Fruit fly (Drosophila melanogaster): ENCODE measurements around the gene CG43725.

Gene CG43725

dm6 chr2L:11119966-11120517 is 44.7 kb downstream of the CG43725 start, which contains the start of gene CG6230 (continued):
- TF ChIP-seq bbx (GFP tag; IDR thresholded peaks at IDR 0.05; ENCODE audit: partially characterized antibody) (peak; percentile 73), CG2116 (GFP tag; optimal IDR thresholded peaks at IDR 0.05) (peak; percentile 86), tna (GFP tag; IDR thresholded peaks at IDR 0.05; ENCODE audit: partially characterized antibody) (0 out of 2 replicates have a peak, but pooled peaks have one; percentile 37), trem (tag; optimal IDR thresholded peaks at IDR 0.05) (peak; percentile 24), NK7.1 (GFP tag; optimal IDR thresholded peaks at IDR 0.05) (no peak), ato (GFP tag; IDR thresholded peaks at IDR 0.05; ENCODE audit: partially characterized antibody) (peak; percentile 64), p53 (GFP tag; optimal IDR thresholded peaks at IDR 0.05) (no peak), CG10565 (GFP tag; optimal IDR thresholded peaks at IDR 0.05) (no peak), Sry-δ (GFP tag; optimal IDR thresholded peaks at IDR 0.05) (peak; percentile 61), hb (GFP tag; IDR thresholded peaks at IDR 0.05; ENCODE audit: partially characterized antibody) (no peak), Fer2 (tag; optimal IDR thresholded peaks at IDR 0.05) (no peak), MBD-R2 (GFP tag; IDR thresholded peaks at IDR 0.05) (peak; percentile 88), ewg (GFP tag; optimal IDR thresholded peaks at IDR 0.05) (no peak), Hey (tag; optimal IDR thresholded peaks at IDR 0.05) (no peak), az2 (GFP tag; optimal IDR thresholded peaks at IDR 0.05) (no peak), ci (GFP tag; IDR thresholded peaks at IDR 0.05) (peak; percentile 30; the same call in 1 of the 3 replicates), Side (GFP tag; optimal IDR thresholded peaks at IDR 0.05) (no peak), gce (GFP tag; IDR thresholded peaks at IDR 0.05) (no peak), pzg (GFP tag; optimal IDR thresholded peaks at IDR 0.05) (peak; percentile 54), CG34376 (GFP tag; optimal IDR thresholded peaks at IDR 0.05) (no peak), Dfd (GFP tag; optimal IDR thresholded peaks at IDR 0.05) (no peak), CG11398 (GFP tag; optimal IDR thresholded peaks at IDR 0.05) (no peak), sens (GFP tag) (peak; percentile 27), Dip2 (GFP tag; IDR thresholded peaks at IDR 0.05) (no peak), D19A (tag; optimal IDR thresholded peaks at IDR 0.05) (no peak), phol (tag; optimal IDR thresholded peaks at IDR 0.05) (peak; percentile 14), CG4617 (GFP tag; optimal IDR thresholded peaks at IDR 0.05; ENCODE audit: borderline replicate concordance) (peak; percentile 59), CG9876 (GFP tag; optimal IDR thresholded peaks at IDR 0.05) (no peak), caup (GFP tag; optimal IDR thresholded peaks at IDR 0.05; ENCODE audit: severe bottlenecking) (no peak), Opbp (GFP tag; IDR thresholded peaks at IDR 0.05; ENCODE audit: partially characterized antibody) (peak; percentile 67; the same call in 2 of the 3 replicates), CG14014 (GFP tag; IDR thresholded peaks at IDR 0.05) (no peak), Drgx (GFP tag; IDR thresholded peaks at IDR 0.05) (no peak), zfh2 (GFP tag; optimal IDR thresholded peaks at IDR 0.05) (no peak), bab2 (GFP tag; optimal IDR thresholded peaks at IDR 0.05) (no peak), CG6791 (GFP tag; IDR thresholded peaks at IDR 0.05; ENCODE audit: partially characterized antibody) (peak; percentile 68; the same call in 2 of the 3 replicates), Oli (tag; optimal IDR thresholded peaks at IDR 0.05) (no peak), otp (GFP tag; IDR thresholded peaks at IDR 0.05) (no peak), pum (GFP tag; optimal IDR thresholded peaks at IDR 0.05) (no peak), Mrtf (GFP tag; IDR thresholded peaks at IDR 0.05) (no peak), CG13287 (GFP tag; IDR thresholded peaks at IDR 0.05; ENCODE audit: partially characterized antibody) (peak; percentile 77), nau (GFP tag; optimal IDR thresholded peaks at IDR 0.05) (no peak), CG10209 (GFP tag; optimal IDR thresholded peaks at IDR 0.05) (no peak), ac (GFP tag; optimal IDR thresholded peaks at IDR 0.05) (no peak), BEAF-32 (GFP tag; optimal IDR thresholded peaks at IDR 0.05) (peak; percentile 70), CG12219 (GFP tag; optimal IDR thresholded peaks at IDR 0.05) (no peak), CG9797 (GFP tag; optimal IDR thresholded peaks at IDR 0.05) (peak; percentile 18), Bdp1 (GFP tag; optimal IDR thresholded peaks at IDR 0.05) (no peak), gfzf (GFP tag; optimal IDR thresholded peaks at IDR 0.05) (peak; percentile 18), CG10267 (tag; optimal IDR thresholded peaks at IDR 0.05) (peak; percentile 92)
